Fruit fly (Drosophila melanogaster): Measurements from ENCODE around the gene pum.

The pum gene

DNA sequence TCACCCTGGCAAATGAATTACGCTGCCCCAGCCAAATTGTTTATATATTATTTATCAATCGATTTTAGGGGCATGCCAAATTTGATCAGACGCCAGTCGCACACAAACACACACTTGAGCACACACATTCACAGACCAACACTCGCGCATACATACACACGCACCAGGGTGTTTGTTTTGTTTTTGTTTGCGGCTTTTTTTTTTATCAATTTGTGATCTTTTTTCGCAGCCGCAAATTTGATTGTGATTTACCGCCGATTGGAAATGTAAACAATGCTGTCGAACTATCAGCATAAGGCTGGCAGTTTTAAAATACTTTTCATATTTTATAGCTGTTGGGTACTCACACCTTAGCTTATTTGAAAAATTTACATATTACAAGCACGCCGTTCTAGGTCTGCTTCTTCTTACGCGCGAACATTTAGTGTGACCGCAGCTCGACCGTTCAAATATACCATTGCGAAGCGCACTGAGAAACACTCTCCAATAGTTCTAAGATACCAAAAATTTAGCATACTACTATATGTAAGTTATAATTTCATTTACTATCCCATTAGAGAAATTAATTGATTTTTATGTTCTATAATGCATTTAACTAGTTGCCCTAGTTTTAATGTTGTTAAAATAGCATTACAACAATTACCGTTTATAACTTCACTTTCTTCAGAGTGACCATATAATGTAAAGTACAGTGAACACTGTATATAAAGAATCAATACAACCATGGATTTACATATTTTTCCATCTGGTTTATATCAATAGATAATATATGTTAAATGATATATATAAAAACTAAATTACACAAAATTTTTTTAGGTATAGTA lies at the start of gene pum:
pum (minus strand) TSS at position 415 of the 824 bp plus-strand sequence.
- TF ChIP-seq stc (GFP tag; IDR thresholded peaks at IDR 0.05) (no peak), CG11696 (GFP tag; IDR thresholded peaks at IDR 0.05) (no peak), CG16815 (GFP tag; optimal IDR thresholded peaks at IDR 0.05) (no peak), slou (GFP tag; optimal IDR thresholded peaks at IDR 0.05) (no peak), chinmo (GFP tag; IDR thresholded peaks at IDR 0.05; ENCODE audit: partially characterized antibody) (no peak), CG6175 (GFP tag; IDR thresholded peaks at IDR 0.05) (no peak), bowl (GFP tag; IDR thresholded peaks at IDR 0.05) (no peak), CG14965 (GFP tag; optimal IDR thresholded peaks at IDR 0.05; ENCODE audit: borderline replicate concordance) (no peak), Fer3 (tag; optimal IDR thresholded peaks at IDR 0.05) (peak; percentile 47), YL-1 (GFP tag; optimal IDR thresholded peaks at IDR 0.05) (no peak), CG7839 (tag; optimal IDR thresholded peaks at IDR 0.05) (peak; percentile 67), ind (GFP tag; optimal IDR thresholded peaks at IDR 0.05) (peak; percentile 13), pfk (GFP tag; optimal IDR thresholded peaks at IDR 0.05) (no peak), Ssrp (tag; optimal IDR thresholded peaks at IDR 0.05) (no peak), CoRest (tag; optimal IDR thresholded peaks at IDR 0.05) (peak; percentile 75), CG30020 (tag; optimal IDR thresholded peaks at IDR 0.05) (peak; percentile 67), CG1603 (tag; optimal IDR thresholded peaks at IDR 0.05) (peak; percentile 65), HHEX (GFP tag; optimal IDR thresholded peaks at IDR 0.05) (no peak), hb (GFP tag; IDR thresholded peaks at IDR 0.05; ENCODE audit: partially characterized antibody) (no peak), Taf1 (GFP tag; IDR thresholded peaks at IDR 0.05) (no peak), row (GFP tag; IDR thresholded peaks at IDR 0.05) (peak; percentile 82; the same call in 2 of the 3 replicates), CG15269 (tag; optimal IDR thresholded peaks at IDR 0.05) (peak; percentile 39), psq (GFP tag; optimal IDR thresholded peaks at IDR 0.05) (no peak), bsh (GFP tag; optimal IDR thresholded peaks at IDR 0.05) (peak; percentile 50 to 83), CG12391 (tag; optimal IDR thresholded peaks at IDR 0.05) (peak; percentile 57), CG1602 (GFP tag; optimal IDR thresholded peaks at IDR 0.05) (peak; percentile 30), pan (optimal IDR thresholded peaks at IDR 0.05) (no peak), pan (GFP tag; optimal IDR thresholded peaks at IDR 0.05 in 1 of 2, IDR thresholded peaks at IDR 0.05 in 1 of 2) (peak in 1 of 2 experiments; percentile 73), crol (GFP tag; IDR thresholded peaks at IDR 0.05) (no peak), CG6683 (GFP tag; optimal IDR thresholded peaks at IDR 0.05) (peak; percentile 28), CG4617 (GFP tag; optimal IDR thresholded peaks at IDR 0.05; ENCODE audit: borderline replicate concordance) (peak; percentile 4), CG8281 (tag; optimal IDR thresholded peaks at IDR 0.05) (no peak), CG8388 (GFP tag; optimal IDR thresholded peaks at IDR 0.05) (peak; percentile 24), CG9215 (GFP tag; IDR thresholded peaks at IDR 0.05) (no peak), vfl (GFP tag; optimal IDR thresholded peaks at IDR 0.05) (no peak), bigmax (GFP tag; optimal IDR thresholded peaks at IDR 0.05) (no peak), bbx (GFP tag; IDR thresholded peaks at IDR 0.05; ENCODE audit: partially characterized antibody) (no peak), CG32767 (GFP tag; IDR thresholded peaks at IDR 0.05) (peak; percentile 6; the same call in 1 of the 2 replicates), zen2 (GFP tag; IDR thresholded peaks at IDR 0.05; ENCODE audit: partially characterized antibody) (no peak), CG11560 (tag; IDR thresholded peaks at IDR 0.05) (no peak), prd (optimal IDR thresholded peaks at IDR 0.05) (no peak), prd (GFP tag; IDR thresholded peaks at IDR 0.05) (peak; percentile 68), Myb (GFP tag; optimal IDR thresholded peaks at IDR 0.05) (no peak), HmgD (GFP tag; optimal IDR thresholded peaks at IDR 0.05) (no peak), fru (optimal IDR thresholded peaks at IDR 0.05) (no peak), klu (GFP tag; IDR thresholded peaks at IDR 0.05) (no peak), Tbp (GFP tag; optimal IDR thresholded peaks at IDR 0.05) (no peak), mld (GFP tag; IDR thresholded peaks at IDR 0.05; ENCODE audit: partially characterized antibody) (no peak), Atf-2 (GFP tag; optimal IDR thresholded peaks at IDR 0.05) (no peak), fd3F (GFP tag; optimal IDR thresholded peaks at IDR 0.05) (no peak)
